Fruit fly (Drosophila melanogaster) whole organism, adult: ENCODE measurements around the gene ds.

Experiments used
- CG33017 ChIP-seq: fragments of 200-800 bp; sonication (Bioruptor generic); optimal IDR thresholded peaks from 2 replicates; lab custom pipeline; 2018; ENCODE audit warnings: missing biosample characterization, mild to moderate bottlenecking, missing genetic modification characterization, moderate library complexity
- kay ChIP-seq: fragments of 200-800 bp; sonication (Bioruptor generic); peaks from one replicate; lab custom pipeline; 2016; ENCODE audit warnings: missing biosample characterization, missing genetic modification characterization, borderline replicate concordance

- TF ChIP-seq CG33017 (tag; lab: Kevin White, UChicago): no peak
- TF ChIP-seq kay (GFP tag; lab: Kevin White, UChicago): no peak
Measured at dm6 chr2L:679887-680286, 34.9 kb downstream of the ds start.
